Worm (Caenorhabditis elegans) whole organism, young adult: ENCODE data around the gene T10B5.4.

Experiments
- F49E8.2 ChIP-seq: sonication (generic microtip); optimal IDR thresholded peaks from 3 replicates; lab custom pipeline; 2017; ENCODE audit warnings: missing genetic modification characterization, mild to moderate bottlenecking, missing compliant biosample characterization, antibody characterized with exemption, moderate library complexity; ENCODE audit not compliant: insufficient read depth
- F57C9.4 ChIP-seq: sonication (generic microtip); optimal IDR thresholded peaks from 2 replicates; lab custom pipeline; 2017; ENCODE audit warnings: mild to moderate bottlenecking, missing genetic modification characterization, missing compliant biosample characterization
- K11D2.4 ChIP-seq: fragments of 200-800 bp; sonication (Bioruptor generic); IDR thresholded peaks from 2 replicates; pipeline ENCODE4 v1.3.6; 2022; ENCODE audit warnings: missing genetic modification reagents, missing genetic modification characterization, missing compliant biosample characterization
- T07F8.4 ChIP-seq: sonication (generic microtip); optimal IDR thresholded peaks from 2 replicates; lab custom pipeline; 2016; ENCODE audit warnings: mild to moderate bottlenecking, missing genetic modification characterization, moderate library complexity, missing compliant biosample characterization
- T26A5.8 ChIP-seq: sonication (generic microtip); optimal IDR thresholded peaks from 2 replicates; lab custom pipeline; 2016; ENCODE audit warnings: missing genetic modification characterization, missing compliant biosample characterization
- Y53G8AR.9 ChIP-seq: fragments of 200-800 bp; sonication (Bioruptor generic); conservative IDR thresholded peaks from 2 replicates; pipeline ENCODE4 v1.3.6; 2022; ENCODE audit warnings: missing genetic modification reagents, missing genetic modification characterization, missing compliant biosample characterization
- Y56A3A.18 ChIP-seq: fragments of 200-800 bp; sonication (Bioruptor generic); IDR thresholded peaks from 2 replicates; pipeline ENCODE4 v1.3.6; 2022; ENCODE audit warnings: missing genetic modification reagents, missing genetic modification characterization, missing compliant biosample characterization
- Y67H2A.10 ChIP-seq: fragments of 200-800 bp; sonication (Bioruptor generic); conservative IDR thresholded peaks from 2 replicates; pipeline ENCODE4 v1.3.6; 2022; ENCODE audit warnings: missing genetic modification reagents, missing genetic modification characterization, missing compliant biosample characterization
- Y95B8A.8 ChIP-seq: fragments of 200-800 bp; sonication (Bioruptor generic); IDR thresholded peaks from 2 replicates; pipeline ENCODE4 v1.3.6; 2022; ENCODE audit warnings: missing genetic modification reagents, missing genetic modification characterization, missing compliant biosample characterization
- akir-1 ChIP-seq: fragments of 200-800 bp; sonication (Bioruptor generic); optimal IDR thresholded peaks from 2 replicates; lab custom pipeline; 2018; ENCODE audit warnings: mild to moderate bottlenecking, missing genetic modification characterization, moderate library complexity, missing compliant biosample characterization
- aptf-3 ChIP-seq: fragments of 200-800 bp; sonication (Bioruptor generic); IDR thresholded peaks from 2 replicates; pipeline ENCODE4 v1.3.6; 2022; ENCODE audit warnings: missing genetic modification characterization, missing compliant biosample characterization
- attf-5 ChIP-seq: fragments of 200-800 bp; sonication (Bioruptor generic); optimal IDR thresholded peaks from 2 replicates; lab custom pipeline; 2018; ENCODE audit warnings: mild to moderate bottlenecking, missing genetic modification characterization, missing compliant biosample characterization
- cebp-2 ChIP-seq: fragments of 200-800 bp; sonication (Bioruptor generic); IDR thresholded peaks from 2 replicates; pipeline ENCODE4 v1.3.6; 2022; ENCODE audit warnings: missing genetic modification characterization, missing compliant biosample characterization
- ceh-27 ChIP-seq: fragments of 200-800 bp; sonication (Bioruptor generic); optimal IDR thresholded peaks from 2 replicates; lab custom pipeline; 2018; ENCODE audit warnings: mild to moderate bottlenecking, missing genetic modification characterization, moderate library complexity, missing compliant biosample characterization
- ceh-40 ChIP-seq: fragments of 200-800 bp; sonication (Bioruptor generic); IDR thresholded peaks from 2 replicates; pipeline ENCODE4 v1.3.6; 2022; ENCODE audit warnings: missing genetic modification characterization, missing compliant biosample characterization
- ceh-58 ChIP-seq: fragments of 200-800 bp; sonication (Bioruptor generic); IDR thresholded peaks from 2 replicates; pipeline ENCODE4 v1.3.6; 2022; ENCODE audit warnings: missing genetic modification characterization, missing compliant biosample characterization
- ceh-79 ChIP-seq: sonication (generic microtip); optimal IDR thresholded peaks from 2 replicates; lab custom pipeline; 2017; ENCODE audit warnings: mild to moderate bottlenecking, missing genetic modification characterization, missing compliant biosample characterization
- chd-7 ChIP-seq: sonication (generic microtip); optimal IDR thresholded peaks from 2 replicates; lab custom pipeline; 2016; ENCODE audit warnings: mild to moderate bottlenecking, missing genetic modification characterization, moderate library complexity, missing compliant biosample characterization
- dox-1 ChIP-seq: fragments of 200-800 bp; sonication (Bioruptor generic); IDR thresholded peaks from 2 replicates; pipeline ENCODE4 v1.3.6; 2022; ENCODE audit warnings: missing genetic modification reagents, missing genetic modification characterization, missing compliant biosample characterization
- dpff-1 ChIP-seq: sonication (generic microtip); optimal IDR thresholded peaks from 2 replicates; lab custom pipeline; 2017; ENCODE audit warnings: mild to moderate bottlenecking, missing genetic modification characterization, missing compliant biosample characterization
- dpl-1 ChIP-seq: fragments of 150-350 bp; optimal IDR thresholded peaks from 2 replicates; lab custom pipeline; 2014; ENCODE audit warnings: missing biosample characterization, missing genetic modification reagents, missing genetic modification characterization
- egl-44 ChIP-seq: fragments of 200-800 bp; sonication (Bioruptor generic); IDR thresholded peaks from 2 replicates; pipeline ENCODE4 v1.3.6; 2022; ENCODE audit warnings: missing genetic modification reagents, missing genetic modification characterization, missing compliant biosample characterization
- fkh-3 ChIP-seq: sonication (generic microtip); optimal IDR thresholded peaks from 2 replicates; lab custom pipeline; 2016; ENCODE audit warnings: mild to moderate bottlenecking, missing genetic modification characterization, missing compliant biosample characterization
- hmg-20 ChIP-seq: fragments of 200-800 bp; sonication (Bioruptor generic); IDR thresholded peaks from 2 replicates; pipeline ENCODE4 v1.3.6; 2022; ENCODE audit warnings: missing genetic modification reagents, missing genetic modification characterization, missing compliant biosample characterization
- hsf-1 ChIP-seq: fragments of 200-800 bp; sonication (Bioruptor generic); IDR thresholded peaks from 2 replicates; pipeline ENCODE4 v1.3.6; 2022; ENCODE audit warnings: missing genetic modification reagents, missing genetic modification characterization, missing compliant biosample characterization
- let-526 ChIP-seq: fragments of 200-800 bp; sonication (Bioruptor generic); IDR thresholded peaks from 2 replicates; pipeline ENCODE4 v1.3.6; 2022; ENCODE audit warnings: missing genetic modification reagents, missing genetic modification characterization, missing compliant biosample characterization
- let-607 ChIP-seq, 2 experiments: fragments of 200-800 bp in 1 of 2; sonication (Bioruptor generic) in 1 of 2; sonication (generic microtip) in 1 of 2; optimal IDR thresholded peaks; 2 replicates each; lab custom pipeline; 2016 to 2018; ENCODE audit warnings: mild to moderate bottlenecking in 2 of 2, missing compliant biosample characterization in 2 of 2, missing genetic modification characterization in 2 of 2, moderate library complexity in 2 of 2, missing genotype in 1 of 2
- lin-26 ChIP-seq: fragments of 200-800 bp; sonication (Bioruptor generic); IDR thresholded peaks from 2 replicates; pipeline ENCODE4 v1.3.6; 2022; ENCODE audit warnings: missing genetic modification reagents, missing genetic modification characterization, missing compliant biosample characterization
- lin-35 ChIP-seq, 3 experiments: fragments of 150-350 bp in 2 of 3; sonication (generic microtip) in 1 of 3; optimal IDR thresholded peaks; 2 replicates each; lab custom pipeline; 2014 to 2018; ENCODE audit warnings: missing biosample characterization in 3 of 3, missing genetic modification characterization in 3 of 3, missing genetic modification reagents in 3 of 3
- lin-54 ChIP-seq: fragments of 200-800 bp; sonication (Bioruptor generic); optimal IDR thresholded peaks from 2 replicates; lab custom pipeline; 2018; ENCODE audit warnings: mild to moderate bottlenecking, missing genetic modification characterization, missing compliant biosample characterization
- lsl-1 ChIP-seq: fragments of 200-800 bp; sonication (Bioruptor generic); optimal IDR thresholded peaks from 2 replicates; lab custom pipeline; 2018; ENCODE audit warnings: mild to moderate bottlenecking, missing genetic modification characterization, moderate library complexity, missing compliant biosample characterization
- lsy-27 ChIP-seq: sonication (generic microtip); optimal IDR thresholded peaks from 2 replicates; lab custom pipeline; 2017; ENCODE audit warnings: missing genetic modification characterization, mild to moderate bottlenecking, missing compliant biosample characterization, antibody characterized with exemption, missing genotype, borderline replicate concordance; ENCODE audit not compliant: insufficient read depth
- madf-10 ChIP-seq: sonication (generic microtip); optimal IDR thresholded peaks from 2 replicates; lab custom pipeline; 2016; ENCODE audit warnings: mild to moderate bottlenecking, missing genetic modification characterization, missing compliant biosample characterization
- madf-3 ChIP-seq: fragments of 200-800 bp; sonication (Bioruptor generic); IDR thresholded peaks from 2 replicates; pipeline ENCODE4 v1.3.6; 2022; ENCODE audit warnings: missing genetic modification reagents, missing genetic modification characterization, missing compliant biosample characterization
- madf-6 ChIP-seq: fragments of 200-800 bp; sonication (Bioruptor generic); IDR thresholded peaks from 2 replicates; pipeline ENCODE4 v1.3.6; 2022; ENCODE audit warnings: missing genetic modification reagents, missing genetic modification characterization, missing compliant biosample characterization
- madf-8 ChIP-seq: fragments of 200-800 bp; sonication (Bioruptor generic); conservative IDR thresholded peaks from 2 replicates; pipeline ENCODE4 v1.3.6; 2022; ENCODE audit warnings: missing genetic modification reagents, missing genetic modification characterization, missing compliant biosample characterization
- mxl-1 ChIP-seq: sonication (generic microtip); optimal IDR thresholded peaks from 2 replicates; lab custom pipeline; 2016; ENCODE audit warnings: missing genetic modification characterization, missing compliant biosample characterization
- nhr-179 ChIP-seq: sonication (generic microtip); optimal IDR thresholded peaks from 2 replicates; lab custom pipeline; 2016; ENCODE audit warnings: mild to moderate bottlenecking, missing genetic modification characterization, missing compliant biosample characterization
- nhr-90 ChIP-seq: sonication (generic microtip); optimal IDR thresholded peaks from 2 replicates; lab custom pipeline; 2016; ENCODE audit warnings: missing genotype, mild to moderate bottlenecking, missing genetic modification characterization, missing compliant biosample characterization
- pbrm-1 ChIP-seq: fragments of 200-800 bp; sonication (Bioruptor generic); IDR thresholded peaks from 2 replicates; pipeline ENCODE4 v1.3.6; 2022; ENCODE audit warnings: missing genetic modification reagents, missing genetic modification characterization, missing compliant biosample characterization
- rcor-1 ChIP-seq: fragments of 200-800 bp; sonication (Bioruptor generic); IDR thresholded peaks from 2 replicates; pipeline ENCODE4 v1.3.6; 2022; ENCODE audit warnings: missing genetic modification reagents, missing genetic modification characterization, missing compliant biosample characterization
- rec-8 ChIP-seq, 2 experiments: sonication (generic microtip); optimal IDR thresholded peaks; 2 replicates each; lab custom pipeline; 2016; ENCODE audit warnings: mild to moderate bottlenecking in 2 of 2, missing genetic modification characterization in 2 of 2, missing genetic modification reagents in 2 of 2, missing genotype in 2 of 2, missing biosample characterization in 1 of 2, missing compliant biosample characterization in 1 of 2, moderate library complexity in 1 of 2
- snpc-1.1 ChIP-seq: sonication (generic microtip); optimal IDR thresholded peaks from 2 replicates; lab custom pipeline; 2017; ENCODE audit warnings: missing genetic modification characterization, mild to moderate bottlenecking, missing compliant biosample characterization, antibody characterized with exemption, moderate library complexity, missing genotype, missing genetic modification reagents; ENCODE audit not compliant: insufficient read depth
- snpc-4 ChIP-seq, 5 experiments: fragments of 150-350 bp in 1 of 5; sonication (generic microtip) in 4 of 5; optimal IDR thresholded peaks; 2 replicates each; lab custom pipeline; 2014 to 2018; ENCODE audit warnings: missing genetic modification characterization in 5 of 5, missing biosample characterization in 3 of 5, antibody characterized with exemption in 2 of 5, mild to moderate bottlenecking in 2 of 5, missing compliant biosample characterization in 2 of 5, missing genotype in 2 of 5, moderate library complexity in 2 of 5, missing genetic modification reagents in 1 of 5
- zim-3 ChIP-seq: sonication (generic microtip); optimal IDR thresholded peaks from 2 replicates; lab custom pipeline; 2017; ENCODE audit warnings: mild to moderate bottlenecking, missing genetic modification characterization, moderate library complexity, missing compliant biosample characterization
- ztf-22 ChIP-seq: fragments of 200-800 bp; sonication (Bioruptor generic); optimal IDR thresholded peaks from 2 replicates; lab custom pipeline; 2018; ENCODE audit warnings: mild to moderate bottlenecking, missing genetic modification characterization, moderate library complexity, missing compliant biosample characterization

The T10B5.4 gene

ce11 chrV:1875497-1875988, 3.9 kb upstream of the T10B5.4 start (continued):
- TF ChIP-seq let-607 (tag; optimal IDR thresholded peaks at IDR 0.05; lab: Kevin White, UChicago) (peak in 1 of 2 experiments; percentile 40), akir-1 (GFP tag; lab: Kevin White, UChicago) (no peak), ceh-27 (GFP tag; lab: Kevin White, UChicago) (no peak), chd-7 (peak; percentile 91), rcor-1 (GFP tag; lab: Robert Waterston, UW) (peak; percentile 50), ceh-40 (peak; percentile 70; the same call in 1 of the 2 replicates), lsy-27 (tag; lab: Kevin White, UChicago) (no peak), Y56A3A.18 (GFP tag; lab: Robert Waterston, UW) (peak; percentile 80; the same call in 1 of the 2 replicates), egl-44 (GFP tag; lab: Robert Waterston, UW) (peak; percentile 32; the same call in 1 of the 2 replicates), madf-3 (GFP tag; lab: Robert Waterston, UW) (peak; percentile 61; the same call in 1 of the 2 replicates), lin-26 (peak; percentile 75), dpff-1 (tag; lab: Kevin White, UChicago) (peak; percentile 69), let-526 (GFP tag; lab: Robert Waterston, UW) (0 out of 2 replicates have a peak, but pooled peaks have one; percentile 28), nhr-179 (tag; lab: Kevin White, UChicago) (no peak), madf-10 (tag; lab: Kevin White, UChicago) (peak; percentile 20), lin-35 (GFP tag; optimal IDR thresholded peaks at IDR 0.05; lab: Kevin White, UChicago) (no peak), Y95B8A.8 (GFP tag; lab: Robert Waterston, UW) (peak; percentile 81), lsl-1 (GFP tag; lab: Kevin White, UChicago) (peak; percentile 46), F57C9.4 (tag; lab: Kevin White, UChicago) (peak; percentile 94), ceh-79 (tag; lab: Kevin White, UChicago) (peak; percentile 98), aptf-3 (GFP tag; lab: Robert Waterston, UW) (peak; percentile 89), T26A5.8 (tag; lab: Kevin White, UChicago) (peak; percentile 92), madf-8 (GFP tag; lab: Robert Waterston, UW) (no peak), fkh-3 (tag; lab: Kevin White, UChicago) (peak; percentile 8), dox-1 (GFP tag; lab: Robert Waterston, UW) (peak; percentile 59), T07F8.4 (tag; lab: Kevin White, UChicago) (no peak), lin-54 (peak; percentile 60), cebp-2 (GFP tag; lab: Robert Waterston, UW) (peak; percentile 59; the same call in 1 of the 2 replicates), mxl-1 (tag; lab: Kevin White, UChicago) (peak; percentile 9), attf-5 (GFP tag; lab: Kevin White, UChicago) (peak; percentile 27), dpl-1 (no peak), hsf-1 (GFP tag; lab: Robert Waterston, UW) (peak; percentile 65), zim-3 (tag; lab: Kevin White, UChicago) (peak; percentile 82), snpc-4 (GFP tag; optimal IDR thresholded peaks at IDR 0.05; lab: Kevin White, UChicago) (peak; percentile 8), snpc-4 (tag; optimal IDR thresholded peaks at IDR 0.05; lab: Kevin White, UChicago) (peak in 2 of 4 experiments; percentile 15 to 17), madf-6 (GFP tag; lab: Robert Waterston, UW) (peak; percentile 74), Y67H2A.10 (GFP tag; lab: Robert Waterston, UW) (no peak), ceh-58 (GFP tag; lab: Robert Waterston, UW) (peak; percentile 77; the same call in 1 of the 2 replicates), snpc-1.1 (tag; lab: Kevin White, UChicago) (no peak), Y53G8AR.9 (GFP tag; lab: Robert Waterston, UW) (peak; percentile 81), nhr-90 (tag; lab: Kevin White, UChicago) (no peak), rec-8 (tag; optimal IDR thresholded peaks at IDR 0.05; lab: Kevin White, UChicago) (peak in 1 of 2 experiments; percentile 33), F49E8.2 (tag; lab: Kevin White, UChicago) (peak; percentile 71), K11D2.4 (GFP tag; lab: Robert Waterston, UW) (peak; percentile 43; the same call in 1 of the 2 replicates), pbrm-1 (GFP tag; lab: Robert Waterston, UW) (peak; percentile 67; the same call in 1 of the 2 replicates), ztf-22 (GFP tag; lab: Kevin White, UChicago) (no peak), hmg-20 (no peak; the same call in 1 of the 2 replicates)
